Worm (Caenorhabditis elegans): ENCODE results near the gene Y55F3AM.5.

- no peak for TF ChIP-seq zip-4 (GFP tag; optimal IDR thresholded peaks at IDR 0.05)
- TF ChIP-seq dpl-1 (GFP tag; optimal IDR thresholded peaks at IDR 0.05) = no peak
Observed at ce11 chrIV:1044287-1044686, 45.3 kb downstream of the Y55F3AM.5 start, which contains the start of gene Y55F3AM.11.
